Fruit fly (Drosophila melanogaster) whole organism, embryonic: ENCODE data around the gene CG14965.

Source experiments
- Antp ChIP-seq: fragments of 200-800 bp; sonication (Bioruptor generic); optimal IDR thresholded peaks from 3 replicates; lab custom pipeline; 2016; ENCODE audit warnings: missing biosample characterization, missing genetic modification characterization
- B-H1 ChIP-seq: fragments of 200-800 bp; sonication (Bioruptor generic); IDR thresholded peaks from 3 replicates; pipeline ENCODE4 v1.3.6; 2022; ENCODE audit warnings: missing biosample characterization, missing genetic modification characterization
- CG11398 ChIP-seq: fragments of 200-800 bp; sonication (Bioruptor generic); optimal IDR thresholded peaks from 2 replicates; lab custom pipeline; 2016; ENCODE audit warnings: missing biosample characterization, missing genetic modification characterization
- CG12769 ChIP-seq: fragments of 200-800 bp; sonication (Bioruptor generic); optimal IDR thresholded peaks from 2 replicates; lab custom pipeline; 2019; ENCODE audit warnings: missing biosample characterization, mild to moderate bottlenecking, missing genetic modification characterization, moderate library complexity
- CG12942 ChIP-seq: fragments of 200-800 bp; sonication (Bioruptor generic); optimal IDR thresholded peaks from 3 replicates; lab custom pipeline; 2016; ENCODE audit warnings: missing biosample characterization, missing genetic modification characterization
- CG14965 ChIP-seq: fragments of 200-800 bp; sonication (Bioruptor generic); optimal IDR thresholded peaks from 2 replicates; lab custom pipeline; 2016; ENCODE audit warnings: missing biosample characterization, missing genetic modification characterization, borderline replicate concordance
- CG18599 ChIP-seq: fragments of 200-800 bp; sonication (Bioruptor generic); optimal IDR thresholded peaks from 3 replicates; lab custom pipeline; 2017; ENCODE audit warnings: missing biosample characterization, missing genetic modification characterization, mild to moderate bottlenecking, moderate library complexity, missing genetic modification reagents
- CG18764 ChIP-seq: fragments of 200-800 bp; sonication (Bioruptor generic); optimal IDR thresholded peaks from 3 replicates; lab custom pipeline; 2016; ENCODE audit warnings: missing biosample characterization, missing genetic modification characterization
- CG31224 ChIP-seq: fragments of 200-800 bp; sonication (Bioruptor generic); IDR thresholded peaks from 2 replicates; pipeline ENCODE4 v1.3.6; 2022; ENCODE audit warnings: missing biosample characterization, missing genetic modification characterization
- CG31388 ChIP-seq: fragments of 200-800 bp; sonication (Bioruptor generic); optimal IDR thresholded peaks from 2 replicates; lab custom pipeline; 2016; ENCODE audit warnings: missing biosample characterization, missing genetic modification characterization
- CG31441 ChIP-seq: fragments of 200-800 bp; sonication (Bioruptor generic); IDR thresholded peaks from 2 replicates; pipeline ENCODE4 v1.3.6; 2022; ENCODE audit warnings: missing biosample characterization, missing genetic modification characterization
- CG34376 ChIP-seq: fragments of 200-800 bp; sonication (Bioruptor generic); optimal IDR thresholded peaks from 2 replicates; lab custom pipeline; 2018; ENCODE audit warnings: missing biosample characterization, mild to moderate bottlenecking, missing genetic modification characterization
- CG4328 ChIP-seq: fragments of 200-800 bp; sonication (Bioruptor generic); optimal IDR thresholded peaks from 3 replicates; lab custom pipeline; 2017; ENCODE audit warnings: missing biosample characterization, missing genetic modification reagents, missing genetic modification characterization
- CG5180 ChIP-seq: fragments of 200-800 bp; sonication (Bioruptor generic); optimal IDR thresholded peaks from 3 replicates; lab custom pipeline; 2017; ENCODE audit warnings: missing biosample characterization, missing genetic modification characterization, mild to moderate bottlenecking, moderate library complexity, missing genetic modification reagents
- CG6175 ChIP-seq: fragments of 200-800 bp; sonication (Bioruptor generic); IDR thresholded peaks from 3 replicates; pipeline ENCODE4 v1.3.6; 2022; ENCODE audit warnings: missing biosample characterization, missing genetic modification characterization
- CG8089 ChIP-seq: fragments of 200-800 bp; sonication (Bioruptor generic); optimal IDR thresholded peaks from 3 replicates; lab custom pipeline; 2016; ENCODE audit warnings: missing biosample characterization, missing genetic modification characterization
- CG8944 ChIP-seq: fragments of 200-800 bp; sonication (Bioruptor generic); optimal IDR thresholded peaks from 3 replicates; lab custom pipeline; 2016; ENCODE audit warnings: missing biosample characterization, missing genetic modification characterization
- CG9876 ChIP-seq: fragments of 200-800 bp; sonication (Bioruptor generic); optimal IDR thresholded peaks from 2 replicates; lab custom pipeline; 2016; ENCODE audit warnings: missing biosample characterization, missing genetic modification characterization
- CG9932 ChIP-seq: fragments of 200-800 bp; sonication (Bioruptor generic); IDR thresholded peaks from 2 replicates; pipeline ENCODE4 v1.3.6; 2022; ENCODE audit warnings: missing biosample characterization, missing genetic modification characterization
- Dll ChIP-seq: fragments of 200-800 bp; sonication (Bioruptor generic); IDR thresholded peaks from 4 replicates; pipeline ENCODE4 v1.3.6; 2022; ENCODE audit warnings: missing biosample characterization, missing genetic modification characterization; ENCODE audit not compliant: partially characterized antibody
- Doc2 ChIP-seq: fragments of 200-800 bp; sonication (Bioruptor generic); IDR thresholded peaks from 2 replicates; pipeline ENCODE4 v1.3.6; 2022; ENCODE audit warnings: missing biosample characterization, missing genetic modification characterization
- Hmx ChIP-seq: fragments of 200-800 bp; sonication (Bioruptor generic); optimal IDR thresholded peaks from 2 replicates; lab custom pipeline; 2016; ENCODE audit warnings: missing biosample characterization, missing genetic modification characterization
- Hr39 ChIP-seq: fragments of >200 bp; optimal IDR thresholded peaks from 2 replicates; lab custom pipeline; 2017
- Oaz ChIP-seq: fragments of 200-800 bp; sonication (Bioruptor generic); IDR thresholded peaks from 2 replicates; pipeline ENCODE4 v1.3.6; 2022; ENCODE audit warnings: missing biosample characterization, missing genetic modification characterization
- Optix ChIP-seq: fragments of 200-800 bp; sonication (Bioruptor generic); IDR thresholded peaks from 3 replicates; pipeline ENCODE4 v1.3.6; 2022; ENCODE audit warnings: missing biosample characterization, missing genetic modification characterization
- Ptx1 ChIP-seq: fragments of 200-800 bp; sonication (Bioruptor generic); IDR thresholded peaks from 2 replicates; pipeline ENCODE4 v1.3.6; 2022; ENCODE audit warnings: missing biosample characterization, missing genetic modification characterization
- Spps ChIP-seq: fragments of 200-800 bp; sonication (Bioruptor generic); optimal IDR thresholded peaks from 2 replicates; lab custom pipeline; 2018; ENCODE audit warnings: missing biosample characterization, mild to moderate bottlenecking, missing genetic modification characterization
- Ssrp ChIP-seq: fragments of 200-800 bp; sonication (Bioruptor generic); optimal IDR thresholded peaks from 2 replicates; lab custom pipeline; 2018; ENCODE audit warnings: missing biosample characterization, mild to moderate bottlenecking, missing genetic modification characterization, moderate library complexity
- al ChIP-seq: fragments of 200-800 bp; sonication (Bioruptor generic); IDR thresholded peaks from 2 replicates; pipeline ENCODE4 v1.3.6; 2022; ENCODE audit warnings: missing biosample characterization, missing genetic modification characterization
- ato ChIP-seq: fragments of 200-800 bp; sonication (Bioruptor generic); IDR thresholded peaks from 2 replicates; pipeline ENCODE4 v1.3.6; 2022; ENCODE audit warnings: missing biosample characterization, missing genetic modification characterization; ENCODE audit not compliant: partially characterized antibody
- chinmo ChIP-seq: fragments of 200-800 bp; sonication (Bioruptor generic); IDR thresholded peaks from 4 replicates; pipeline ENCODE4 v1.3.6; 2022; ENCODE audit warnings: missing biosample characterization, missing genetic modification characterization; ENCODE audit not compliant: partially characterized antibody
- corto ChIP-seq: fragments of 200-800 bp; sonication (Bioruptor generic); optimal IDR thresholded peaks from 2 replicates; lab custom pipeline; 2016; ENCODE audit warnings: missing biosample characterization, mild to moderate bottlenecking, missing genetic modification characterization, moderate library complexity
- dysf ChIP-seq: fragments of 200-800 bp; sonication (Bioruptor generic); IDR thresholded peaks from 3 replicates; pipeline ENCODE4 v1.3.6; 2022; ENCODE audit warnings: missing biosample characterization, missing genetic modification characterization
- exex ChIP-seq: fragments of 200-800 bp; sonication (Bioruptor generic); optimal IDR thresholded peaks from 4 replicates; lab custom pipeline; 2018; ENCODE audit warnings: missing biosample characterization, mild to moderate bottlenecking, missing genetic modification characterization, moderate library complexity
- gce ChIP-seq: fragments of 200-800 bp; sonication (Bioruptor generic); IDR thresholded peaks from 3 replicates; pipeline ENCODE4 v1.3.6; 2022; ENCODE audit warnings: missing biosample characterization, missing genetic modification characterization
- hb ChIP-seq: fragments of 200-800 bp; sonication (Bioruptor generic); IDR thresholded peaks from 3 replicates; pipeline ENCODE4 v1.3.6; 2022; ENCODE audit warnings: missing biosample characterization, missing genetic modification characterization; ENCODE audit not compliant: partially characterized antibody
- ind ChIP-seq: fragments of 200-800 bp; sonication (Bioruptor generic); optimal IDR thresholded peaks from 3 replicates; lab custom pipeline; 2016; ENCODE audit warnings: missing biosample characterization, missing genetic modification characterization
- knrl ChIP-seq: fragments of 200-800 bp; sonication (Bioruptor generic); IDR thresholded peaks from 3 replicates; pipeline ENCODE4 v1.3.6; 2022; ENCODE audit warnings: missing biosample characterization, missing genetic modification characterization; ENCODE audit not compliant: partially characterized antibody
- lbe ChIP-seq: fragments of 200-800 bp; sonication (Bioruptor generic); optimal IDR thresholded peaks from 2 replicates; lab custom pipeline; 2016; ENCODE audit warnings: missing biosample characterization, mild to moderate bottlenecking, missing genetic modification characterization
- lmd ChIP-seq: fragments of 200-800 bp; sonication (Bioruptor generic); IDR thresholded peaks from 2 replicates; pipeline ENCODE4 v1.3.6; 2022; ENCODE audit warnings: missing biosample characterization, missing genetic modification characterization
- nerfin-1 ChIP-seq: fragments of 200-800 bp; sonication (Bioruptor generic); optimal IDR thresholded peaks from 3 replicates; lab custom pipeline; 2019; ENCODE audit warnings: missing biosample characterization, mild to moderate bottlenecking, missing genetic modification characterization, moderate library complexity
- oc ChIP-seq: fragments of 200-800 bp; sonication (Bioruptor generic); optimal IDR thresholded peaks from 2 replicates; lab custom pipeline; 2018; ENCODE audit warnings: missing biosample characterization, mild to moderate bottlenecking, missing genetic modification characterization, moderate library complexity
- pnt ChIP-seq: fragments of 200-800 bp; sonication (Bioruptor generic); optimal IDR thresholded peaks from 3 replicates; lab custom pipeline; 2016; ENCODE audit warnings: missing biosample characterization, missing genetic modification characterization
- pros ChIP-seq: fragments of 200-800 bp; sonication (Bioruptor generic); optimal IDR thresholded peaks from 3 replicates; lab custom pipeline; 2019; ENCODE audit warnings: missing biosample characterization, mild to moderate bottlenecking, missing genetic modification characterization, moderate library complexity
- repo ChIP-seq: fragments of 200-800 bp; sonication (Bioruptor generic); optimal IDR thresholded peaks from 2 replicates; lab custom pipeline; 2016; ENCODE audit warnings: missing biosample characterization, missing genetic modification characterization
- run ChIP-seq: fragments of 200-800 bp; sonication (Bioruptor generic); optimal IDR thresholded peaks from 3 replicates; lab custom pipeline; 2018; ENCODE audit warnings: missing biosample characterization, mild to moderate bottlenecking, missing genetic modification characterization
- sens-2 ChIP-seq: fragments of 200-800 bp; sonication (Bioruptor generic); IDR thresholded peaks from 2 replicates; pipeline ENCODE4 v1.3.6; 2022; ENCODE audit warnings: missing biosample characterization, missing genetic modification characterization
- shn ChIP-seq: fragments of 200-800 bp; sonication (Bioruptor generic); optimal IDR thresholded peaks from 3 replicates; lab custom pipeline; 2016; ENCODE audit warnings: missing biosample characterization, missing genetic modification characterization
- so ChIP-seq: fragments of 200-800 bp; sonication (Bioruptor generic); IDR thresholded peaks from 3 replicates; pipeline ENCODE4 v1.3.6; 2022; ENCODE audit warnings: missing biosample characterization, missing genetic modification characterization
- unc-4 ChIP-seq: fragments of 200-800 bp; sonication (Bioruptor generic); IDR thresholded peaks from 2 replicates; pipeline ENCODE4 v1.3.6; 2022; ENCODE audit warnings: missing biosample characterization, missing genetic modification characterization; ENCODE audit not compliant: partially characterized antibody

CG14965 gene

dm6 chr3L:3178530-3179096 is 13.7 kb downstream of the CG14965 start, which contains the start of the genes MnM and Girdin (continued):
- TF ChIP-seq CG12769 (tag; lab: Kevin White, UChicago) (peak; percentile 80), exex (tag; lab: Kevin White, UChicago) (no peak), CG6175 (GFP tag; lab: Robert Waterston, UW) (peak; percentile 67; the same call in 2 of the 3 replicates), oc (tag; lab: Kevin White, UChicago) (no peak), lmd (GFP tag; lab: Robert Waterston, UW) (peak; percentile 56), CG5180 (GFP tag; lab: Kevin White, UChicago) (no peak), knrl (GFP tag; lab: Robert Waterston, UW) (peak; percentile 88), chinmo (GFP tag; lab: Robert Waterston, UW) (0 out of 4 replicates have a peak, but pooled peaks have one; percentile 4), ind (GFP tag; lab: Kevin White, UChicago) (peak; percentile 76), CG31224 (GFP tag; lab: Robert Waterston, UW) (no peak), run (tag; lab: Kevin White, UChicago) (no peak), CG18764 (GFP tag; lab: Kevin White, UChicago) (peak; percentile 32), CG18599 (peak; percentile 44), Hmx (GFP tag; lab: Kevin White, UChicago) (no peak), CG31388 (GFP tag; lab: Kevin White, UChicago) (peak; percentile 17), CG9932 (peak; percentile 88), so (GFP tag; lab: Robert Waterston, UW) (no peak), CG4328 (no peak), B-H1 (GFP tag; lab: Robert Waterston, UW) (no peak), CG8089 (GFP tag; lab: Kevin White, UChicago) (peak; percentile 64), gce (GFP tag; lab: Robert Waterston, UW) (no peak), Hr39 (lab: Kevin White, UChicago) (no peak), hb (GFP tag; lab: Robert Waterston, UW) (peak; percentile 76; the same call in 2 of the 3 replicates), Oaz (GFP tag; lab: Robert Waterston, UW) (no peak), pnt (GFP tag; lab: Kevin White, UChicago) (peak; percentile 70), pros (GFP tag; lab: Kevin White, UChicago) (no peak), CG9876 (GFP tag; lab: Kevin White, UChicago) (peak; percentile 60), CG31441 (no peak), unc-4 (GFP tag; lab: Robert Waterston, UW) (peak; percentile 87), shn (peak; percentile 87), Antp (GFP tag; lab: Kevin White, UChicago) (peak; percentile 82), corto (no peak), Ptx1 (no peak), Ssrp (peak; percentile 46), CG8944 (peak; percentile 66), dysf (GFP tag; lab: Robert Waterston, UW) (peak; percentile 64; the same call in 2 of the 3 replicates), Dll (GFP tag; lab: Robert Waterston, UW) (peak; percentile 93), CG12942 (GFP tag; lab: Kevin White, UChicago) (peak; percentile 53), nerfin-1 (tag; lab: Kevin White, UChicago) (peak; percentile 6), ato (GFP tag; lab: Robert Waterston, UW) (peak; percentile 64; the same call in 1 of the 2 replicates), CG34376 (GFP tag; lab: Kevin White, UChicago) (peak; percentile 58), Spps (tag; lab: Kevin White, UChicago) (no peak), al (GFP tag; lab: Robert Waterston, UW) (peak; percentile 44; the same call in 1 of the 2 replicates), sens-2 (no peak), CG11398 (GFP tag; lab: Kevin White, UChicago) (no peak), Doc2 (GFP tag; lab: Robert Waterston, UW) (no peak), lbe (no peak), Optix (GFP tag; lab: Robert Waterston, UW) (no peak), repo (peak; percentile 54), CG14965 (GFP tag; lab: Kevin White, UChicago) (peak; percentile 38)
